Fruit fly (Drosophila melanogaster): Measurements from ENCODE around the gene CG16826.

DNA sequence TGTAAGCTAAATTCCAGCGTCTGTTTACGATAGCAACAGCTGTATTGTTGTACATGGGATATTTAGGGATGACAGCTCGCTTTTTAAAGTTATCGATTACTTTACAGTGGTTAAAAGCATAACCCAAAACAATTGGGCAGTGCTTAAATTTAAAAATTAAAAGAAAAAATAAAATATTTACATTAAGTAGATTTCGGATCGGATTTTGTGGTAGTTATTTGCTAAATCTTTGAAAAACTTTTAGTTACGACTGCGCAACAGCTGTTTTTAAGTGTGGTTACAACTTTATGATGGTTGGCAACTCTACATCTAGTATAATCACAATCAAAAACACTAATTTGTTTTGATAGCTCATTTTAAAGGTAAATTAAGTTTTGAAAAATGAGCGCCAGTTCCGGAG, 39.7 kb downstream of the CG16826 start, which contains the start of the genes Ing5 and CG7099:
- TF ChIP-seq CG34367 (tag; optimal IDR thresholded peaks at IDR 0.05): peak; percentile 88
- peak; percentile 63 for TF ChIP-seq CG10348 (GFP tag; IDR thresholded peaks at IDR 0.05)
- TF ChIP-seq Pif1B (GFP tag; optimal IDR thresholded peaks at IDR 0.05): peak; percentile 93
- peak; percentile 77 for TF ChIP-seq gl (tag; optimal IDR thresholded peaks at IDR 0.05)
- TF ChIP-seq D1 (tag; optimal IDR thresholded peaks at IDR 0.05): no peak
- TF ChIP-seq Pif1A (GFP tag; optimal IDR thresholded peaks at IDR 0.05): no peak
- peak; percentile 87 for TF ChIP-seq rn (GFP tag; IDR thresholded peaks at IDR 0.05)
- peak; percentile 93 for TF ChIP-seq Ets98B (GFP tag; IDR thresholded peaks at IDR 0.05)
